Worm (Caenorhabditis elegans) whole organism, early embryonic: ENCODE data around the gene irld-45.
A peak's percentile ranks its signal among the peaks of the same experiment; 100 is the strongest.
"Not testable (repeated sequence)": the region's sequence is repeated elsewhere in the genome, so short reads cannot be mapped to it uniquely, and the experiment has no call there.

Experiments
- B0310.2 ChIP-seq: sonication (generic microtip); optimal IDR thresholded peaks from 2 replicates; lab custom pipeline; 2016; ENCODE audit warnings: mild to moderate bottlenecking, missing genetic modification characterization, missing compliant biosample characterization
- F13C5.2 ChIP-seq: sonication (generic microtip); optimal IDR thresholded peaks from 2 replicates; lab custom pipeline; 2017; ENCODE audit warnings: mild to moderate bottlenecking, missing genetic modification characterization, inconsistent platforms, missing compliant biosample characterization
- aly-1 ChIP-seq: sonication (generic microtip); optimal IDR thresholded peaks from 2 replicates; lab custom pipeline; 2016; ENCODE audit warnings: missing genetic modification characterization, missing compliant biosample characterization
- ama-1 ChIP-seq: fragments of 150-350 bp; optimal IDR thresholded peaks from 2 replicates; lab custom pipeline; 2014
- ceh-13 ChIP-seq: fragments of 200-800 bp; sonication (Bioruptor generic); optimal IDR thresholded peaks from 2 replicates; lab custom pipeline; 2018; ENCODE audit warnings: mild to moderate bottlenecking, missing genetic modification characterization, missing compliant biosample characterization
- ceh-36 ChIP-seq: sonication (generic microtip); optimal IDR thresholded peaks from 2 replicates; lab custom pipeline; 2016; ENCODE audit warnings: missing genetic modification characterization, inconsistent platforms, missing compliant biosample characterization
- ets-7 ChIP-seq: sonication (generic microtip); optimal IDR thresholded peaks from 2 replicates; lab custom pipeline; 2016; ENCODE audit warnings: missing genotype, missing genetic modification characterization, missing compliant biosample characterization
- flt-1 ChIP-seq: fragments of 200-800 bp; sonication (Bioruptor generic); IDR thresholded peaks from 2 replicates; pipeline ENCODE4 v1.3.6; 2022; ENCODE audit warnings: missing genetic modification characterization, missing compliant biosample characterization
- hmbx-1 ChIP-seq: sonication (generic microtip); optimal IDR thresholded peaks from 2 replicates; lab custom pipeline; 2016; ENCODE audit warnings: mild to moderate bottlenecking, missing genetic modification characterization, missing compliant biosample characterization
- hmg-4 ChIP-seq: fragments of 200-800 bp; sonication (Bioruptor generic); optimal IDR thresholded peaks from 2 replicates; lab custom pipeline; 2018; ENCODE audit warnings: mild to moderate bottlenecking, missing genetic modification characterization, missing compliant biosample characterization
- hnd-1 ChIP-seq: sonication (generic microtip); optimal IDR thresholded peaks from 2 replicates; lab custom pipeline; 2016; ENCODE audit warnings: missing genetic modification characterization, missing compliant biosample characterization
- pes-1 ChIP-seq: fragments of 200-800 bp; sonication (Bioruptor generic); IDR thresholded peaks from 2 replicates; pipeline ENCODE4 v1.3.6; 2022; ENCODE audit warnings: missing genetic modification reagents, missing genetic modification characterization, missing compliant biosample characterization
- scrt-1 ChIP-seq: fragments of 200-800 bp; sonication (Bioruptor generic); IDR thresholded peaks from 2 replicates; pipeline ENCODE4 v1.3.6; 2022; ENCODE audit warnings: missing genetic modification characterization, missing compliant biosample characterization
- sea-1 ChIP-seq: fragments of 200-800 bp; sonication (Bioruptor generic); conservative IDR thresholded peaks from 2 replicates; pipeline ENCODE4 v1.3.6; 2022; ENCODE audit warnings: missing genetic modification characterization, missing compliant biosample characterization
- tbx-11 ChIP-seq: fragments of 200-800 bp; sonication (Bioruptor generic); IDR thresholded peaks from 2 replicates; pipeline ENCODE4 v1.3.6; 2022; ENCODE audit warnings: missing genetic modification characterization, missing compliant biosample characterization
- tbx-37 ChIP-seq: fragments of 200-800 bp; sonication (Bioruptor generic); conservative IDR thresholded peaks from 2 replicates; pipeline ENCODE4 v1.3.6; 2022; ENCODE audit warnings: missing genetic modification reagents, missing genetic modification characterization, missing compliant biosample characterization
- tra-4 ChIP-seq: sonication (generic microtip); optimal IDR thresholded peaks from 2 replicates; lab custom pipeline; 2017; ENCODE audit warnings: missing genetic modification characterization, missing compliant biosample characterization

irld-45 gene

ce11 chrV:1682279-1682678 lies 34.2 kb downstream of the irld-45 start, which contains the start of gene srh-3:
TSS of gene srh-3 (plus strand) at chrV:1682579.
- no peak for TF ChIP-seq B0310.2 (tag; lab: Kevin White, UChicago)
- TF ChIP-seq sea-1 (GFP tag; lab: Robert Waterston, UW) = no peak
- no peak for TF ChIP-seq ama-1 (lab: Kevin White, UChicago)
- no peak for TF ChIP-seq pes-1 (GFP tag; lab: Robert Waterston, UW)
- no peak for TF ChIP-seq tra-4 (tag; lab: Kevin White, UChicago)
- no peak for TF ChIP-seq hnd-1 (tag; lab: Kevin White, UChicago)

ce11 chrV:1685328-1685727 lies 37.2 kb downstream of the irld-45 start, which contains the start of gene srh-5:
TSS of gene srh-5 (plus strand) at chrV:1685628.
- TF ChIP-seq F13C5.2 (tag; lab: Kevin White, UChicago) = no peak
- TF ChIP-seq hnd-1 (tag; lab: Kevin White, UChicago) = no peak
- no peak for TF ChIP-seq scrt-1 (GFP tag; lab: Robert Waterston, UW)
- TF ChIP-seq tbx-37 = no peak
- TF ChIP-seq aly-1 (tag; lab: Kevin White, UChicago) = no peak
- TF ChIP-seq ets-7 = no peak
- no peak for TF ChIP-seq ceh-13 (GFP tag; lab: Kevin White, UChicago)
- TF ChIP-seq tra-4 (tag; lab: Kevin White, UChicago) = no peak
- TF ChIP-seq ama-1 (lab: Kevin White, UChicago) = no peak
- TF ChIP-seq sea-1 (GFP tag; lab: Robert Waterston, UW) = no peak
- TF ChIP-seq tbx-11 = no peak
- TF ChIP-seq pes-1 (GFP tag; lab: Robert Waterston, UW) = no peak
- no peak for TF ChIP-seq hmbx-1 (tag; lab: Kevin White, UChicago)
- no peak for TF ChIP-seq ceh-36
- no peak for TF ChIP-seq flt-1 (GFP tag; lab: Robert Waterston, UW)
- no peak for TF ChIP-seq B0310.2 (tag; lab: Kevin White, UChicago)

- not testable (repeated sequence) for TF ChIP-seq ets-7; F13C5.2 (tag; lab: Kevin White, UChicago); sea-1 (GFP tag; lab: Robert Waterston, UW)
These were observed 44.4 kb downstream of the irld-45 start, which contains the start of gene Y46H3C.5 for ce11 chrV:1692494-1692893. TSS of gene Y46H3C.5 (minus strand) at chrV:1692495.

ce11 chrV:1693876-1694275 lies 45.8 kb downstream of the irld-45 start, which contains the start of gene Y46H3C.7:
TSS of gene Y46H3C.7 (minus strand) at chrV:1694022.
- not testable (repeated sequence) for TF ChIP-seq tbx-37; hmbx-1 (tag; lab: Kevin White, UChicago); aly-1 (tag; lab: Kevin White, UChicago)

- TF ChIP-seq hmg-4 (GFP tag; lab: Kevin White, UChicago) (no peak), F13C5.2 (tag; lab: Kevin White, UChicago) (no peak), ceh-13 (GFP tag; lab: Kevin White, UChicago) (no peak), scrt-1 (GFP tag; lab: Robert Waterston, UW) (0 out of 2 replicates have a peak, but pooled peaks have one; percentile 24), B0310.2 (tag; lab: Kevin White, UChicago) (no peak)
These were observed 50.3 kb downstream of the irld-45 start for ce11 chrV:1698400-1698799.

ce11 chrV:1699228-1699795 lies 51.2 kb downstream of the irld-45 start:
- no peak for TF ChIP-seq flt-1 (GFP tag; lab: Robert Waterston, UW)
- no peak for TF ChIP-seq tbx-11
- no peak for TF ChIP-seq F13C5.2 (tag; lab: Kevin White, UChicago)
- no peak for TF ChIP-seq hnd-1 (tag; lab: Kevin White, UChicago)
- no peak for TF ChIP-seq ceh-36
- no peak for TF ChIP-seq hmbx-1 (tag; lab: Kevin White, UChicago)
- no peak for TF ChIP-seq tra-4 (tag; lab: Kevin White, UChicago)
- TF ChIP-seq ama-1 (lab: Kevin White, UChicago) = no peak
- TF ChIP-seq hmg-4 (GFP tag; lab: Kevin White, UChicago) = no peak
- TF ChIP-seq ceh-13 (GFP tag; lab: Kevin White, UChicago) = no peak
- TF ChIP-seq aly-1 (tag; lab: Kevin White, UChicago) = no peak
- TF ChIP-seq ets-7 = no peak
- TF ChIP-seq tbx-37 = no peak
- no peak for TF ChIP-seq sea-1 (GFP tag; lab: Robert Waterston, UW)
- TF ChIP-seq B0310.2 (tag; lab: Kevin White, UChicago) = no peak
- TF ChIP-seq pes-1 (GFP tag; lab: Robert Waterston, UW) = no peak
- TF ChIP-seq scrt-1 (GFP tag; lab: Robert Waterston, UW) = no peak
